Worm (Caenorhabditis elegans): ENCODE measurements around the gene nhr-231.

- no peak for TF ChIP-seq elt-3 (tag; optimal IDR thresholded peaks at IDR 0.05)
- no peak for TF ChIP-seq nhr-12 (tag; optimal IDR thresholded peaks at IDR 0.05)
- TF ChIP-seq nhr-76 (tag; optimal IDR thresholded peaks at IDR 0.05) = no peak
- no peak for TF ChIP-seq nhr-77 (tag; optimal IDR thresholded peaks at IDR 0.05)
- no peak for TF ChIP-seq elt-1 (tag; optimal IDR thresholded peaks at IDR 0.05)
Measured at ce11 chrV:18742108-18742507, 48.6 kb upstream of the nhr-231 start, which contains the start of gene clec-250.
